Fruit fly (Drosophila melanogaster) whole organism, adult: ENCODE results near the gene nonC.

Source experiments
- CG11617 ChIP-seq: fragments of 200-800 bp; sonication (Bioruptor generic); optimal IDR thresholded peaks from 2 replicates; lab custom pipeline; 2017; ENCODE audit warnings: mild to moderate bottlenecking, missing biosample characterization, missing genetic modification reagents, missing genetic modification characterization
- CG14711 ChIP-seq: fragments of 200-800 bp; sonication (Bioruptor generic); optimal IDR thresholded peaks from 2 replicates; lab custom pipeline; 2018; ENCODE audit warnings: missing biosample characterization, mild to moderate bottlenecking, missing genetic modification characterization, moderate library complexity
- CG1620 ChIP-seq: fragments of 200-800 bp; sonication (Bioruptor generic); optimal IDR thresholded peaks from 2 replicates; lab custom pipeline; 2016; ENCODE audit warnings: missing biosample characterization, missing genetic modification characterization
- CG33017 ChIP-seq: fragments of 200-800 bp; sonication (Bioruptor generic); optimal IDR thresholded peaks from 2 replicates; lab custom pipeline; 2018; ENCODE audit warnings: missing biosample characterization, mild to moderate bottlenecking, missing genetic modification characterization, moderate library complexity
- CG7045 ChIP-seq: fragments of 200-800 bp; sonication (Bioruptor generic); optimal IDR thresholded peaks from 2 replicates; lab custom pipeline; 2017; ENCODE audit warnings: missing biosample characterization, mild to moderate bottlenecking, missing genetic modification characterization
- CG7101 ChIP-seq: fragments of 200-800 bp; sonication (Bioruptor generic); optimal IDR thresholded peaks from 2 replicates; lab custom pipeline; 2018; ENCODE audit warnings: missing biosample characterization, mild to moderate bottlenecking, missing genetic modification characterization, moderate library complexity
- Clk ChIP-seq: fragments of 200-800 bp; sonication (Bioruptor generic); optimal IDR thresholded peaks from 2 replicates; lab custom pipeline; 2017; ENCODE audit warnings: missing biosample characterization, missing genetic modification characterization
- Mnt ChIP-seq: fragments of 200-800 bp; sonication (Bioruptor generic); optimal IDR thresholded peaks from 2 replicates; lab custom pipeline; 2016; ENCODE audit warnings: missing biosample characterization, mild to moderate bottlenecking, missing genetic modification characterization
- bab1 ChIP-seq: fragments of 200-800 bp; sonication (Bioruptor generic); optimal IDR thresholded peaks from 3 replicates; lab custom pipeline; 2019; ENCODE audit warnings: missing biosample characterization, mild to moderate bottlenecking, missing genetic modification characterization, moderate library complexity
- cic ChIP-seq: fragments of 200-800 bp; sonication (Bioruptor generic); optimal IDR thresholded peaks from 2 replicates; lab custom pipeline; 2017; ENCODE audit warnings: missing biosample characterization, mild to moderate bottlenecking, missing genetic modification characterization, moderate library complexity
- cnc ChIP-seq, 2 experiments: fragments of >200 bp; optimal IDR thresholded peaks; 2 replicates each; lab custom pipeline; 2017
- ovo ChIP-seq: fragments of 200-800 bp; sonication (Bioruptor generic); optimal IDR thresholded peaks from 2 replicates; lab custom pipeline; 2016; ENCODE audit warnings: missing biosample characterization, missing genetic modification characterization
- toe ChIP-seq: fragments of 200-800 bp; sonication (Bioruptor generic); optimal IDR thresholded peaks from 2 replicates; lab custom pipeline; 2016; ENCODE audit warnings: missing biosample characterization, missing genetic modification characterization

DNA sequence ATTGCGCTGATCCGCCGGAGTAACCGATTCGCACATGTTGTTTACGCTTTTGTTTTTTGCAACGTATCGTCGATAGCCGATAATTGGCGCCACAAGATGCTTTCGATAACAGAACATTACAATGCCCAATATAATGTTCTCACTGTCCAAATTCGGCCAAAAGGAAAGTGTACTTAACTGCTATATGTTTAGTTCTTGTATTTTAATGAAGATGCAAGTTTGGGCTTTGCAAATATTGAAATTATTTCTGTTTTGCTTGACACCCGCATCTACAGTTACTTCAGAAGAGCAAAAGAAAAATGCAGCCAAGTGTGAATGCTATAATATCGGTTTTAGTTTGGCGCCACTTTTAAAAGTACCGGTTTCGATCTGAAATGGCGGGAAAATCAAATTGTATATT lies 28.3 kb downstream of the nonC start:
- TF ChIP-seq CG7045 (GFP tag; lab: Kevin White, UChicago), result peak; percentile 85
- peak; percentile 56 for TF ChIP-seq cic (GFP tag; lab: Kevin White, UChicago)
- TF ChIP-seq bab1 (GFP tag; lab: Kevin White, UChicago), result peak; percentile 96
- TF ChIP-seq ovo (GFP tag; lab: Kevin White, UChicago), result peak; percentile 87
- TF ChIP-seq CG11617 (GFP tag; lab: Kevin White, UChicago), result peak; percentile 88
- TF ChIP-seq CG7101, result peak; percentile 94
- peak; percentile 89 for TF ChIP-seq toe (GFP tag; lab: Kevin White, UChicago)
- peak; percentile 91 for TF ChIP-seq Mnt (GFP tag; lab: Kevin White, UChicago)
- TF ChIP-seq CG14711 (tag; lab: Kevin White, UChicago), result peak; percentile 88
- peak; percentile 81 for TF ChIP-seq CG33017 (tag; lab: Kevin White, UChicago)
- TF ChIP-seq Clk (GFP tag; lab: Kevin White, UChicago), result peak; percentile 76
- TF ChIP-seq cnc (optimal IDR thresholded peaks at IDR 0.05; lab: Kevin White, UChicago), result no peak
- peak; percentile 93 for TF ChIP-seq CG1620 (GFP tag; lab: Kevin White, UChicago)
